Worm (Caenorhabditis elegans) whole organism, early embryonic: ENCODE data around the gene T23F4.2.

Source experiments
- B0310.2 ChIP-seq: sonication (generic microtip); optimal IDR thresholded peaks from 2 replicates; lab custom pipeline; 2016; ENCODE audit warnings: mild to moderate bottlenecking, missing genetic modification characterization, missing compliant biosample characterization
- F13C5.2 ChIP-seq: sonication (generic microtip); optimal IDR thresholded peaks from 2 replicates; lab custom pipeline; 2017; ENCODE audit warnings: mild to moderate bottlenecking, missing genetic modification characterization, inconsistent platforms, missing compliant biosample characterization
- ama-1 ChIP-seq: fragments of 150-350 bp; optimal IDR thresholded peaks from 2 replicates; lab custom pipeline; 2014
- ceh-36 ChIP-seq: sonication (generic microtip); optimal IDR thresholded peaks from 2 replicates; lab custom pipeline; 2016; ENCODE audit warnings: missing genetic modification characterization, inconsistent platforms, missing compliant biosample characterization
- flt-1 ChIP-seq: fragments of 200-800 bp; sonication (Bioruptor generic); IDR thresholded peaks from 2 replicates; pipeline ENCODE4 v1.3.6; 2022; ENCODE audit warnings: missing genetic modification characterization, missing compliant biosample characterization
- hmg-4 ChIP-seq: fragments of 200-800 bp; sonication (Bioruptor generic); optimal IDR thresholded peaks from 2 replicates; lab custom pipeline; 2018; ENCODE audit warnings: mild to moderate bottlenecking, missing genetic modification characterization, missing compliant biosample characterization
- pes-1 ChIP-seq: fragments of 200-800 bp; sonication (Bioruptor generic); IDR thresholded peaks from 2 replicates; pipeline ENCODE4 v1.3.6; 2022; ENCODE audit warnings: missing genetic modification reagents, missing genetic modification characterization, missing compliant biosample characterization
- scrt-1 ChIP-seq: fragments of 200-800 bp; sonication (Bioruptor generic); IDR thresholded peaks from 2 replicates; pipeline ENCODE4 v1.3.6; 2022; ENCODE audit warnings: missing genetic modification characterization, missing compliant biosample characterization
- sea-1 ChIP-seq: fragments of 200-800 bp; sonication (Bioruptor generic); conservative IDR thresholded peaks from 2 replicates; pipeline ENCODE4 v1.3.6; 2022; ENCODE audit warnings: missing genetic modification characterization, missing compliant biosample characterization
- tbx-11 ChIP-seq: fragments of 200-800 bp; sonication (Bioruptor generic); IDR thresholded peaks from 2 replicates; pipeline ENCODE4 v1.3.6; 2022; ENCODE audit warnings: missing genetic modification characterization, missing compliant biosample characterization
- tbx-37 ChIP-seq: fragments of 200-800 bp; sonication (Bioruptor generic); conservative IDR thresholded peaks from 2 replicates; pipeline ENCODE4 v1.3.6; 2022; ENCODE audit warnings: missing genetic modification reagents, missing genetic modification characterization, missing compliant biosample characterization

DNA sequence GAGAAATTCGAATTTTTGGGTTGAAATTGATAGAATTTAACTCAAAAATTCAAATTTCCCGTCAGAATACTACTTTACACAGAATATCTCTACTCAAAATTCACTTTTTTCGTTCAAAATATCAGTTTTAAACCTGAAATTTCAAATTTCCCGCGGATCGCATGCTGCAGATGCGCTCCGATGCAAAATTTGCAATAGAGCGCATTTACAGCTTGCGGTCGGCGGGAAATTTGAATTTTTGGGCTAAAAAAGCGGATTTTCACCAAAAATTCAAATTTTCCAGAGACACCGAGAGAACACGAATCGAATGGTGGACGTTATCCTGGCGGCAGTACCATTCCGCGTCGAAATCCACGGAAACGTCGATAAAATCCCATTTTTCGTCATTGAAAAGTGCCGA, 38.6 kb upstream of the T23F4.2 start:
- TF ChIP-seq ama-1 (lab: Kevin White, UChicago) = no peak
- TF ChIP-seq sea-1 = no peak
- TF ChIP-seq B0310.2 (tag; lab: Kevin White, UChicago) = no peak
- no peak for TF ChIP-seq hmg-4
- no peak for TF ChIP-seq scrt-1 (GFP tag; lab: Robert Waterston, UW)
- no peak for TF ChIP-seq flt-1 (GFP tag; lab: Robert Waterston, UW)
- no peak for TF ChIP-seq ceh-36 (tag; lab: Kevin White, UChicago)
- TF ChIP-seq pes-1 (GFP tag; lab: Robert Waterston, UW) = no peak
- TF ChIP-seq tbx-11 = no peak
- no peak for TF ChIP-seq F13C5.2 (tag; lab: Kevin White, UChicago)
- TF ChIP-seq tbx-37 (GFP tag; lab: Robert Waterston, UW) = no peak
